Worm (Caenorhabditis elegans) whole organism, young adult: ENCODE measurements around the gene Y57E12B.10.

Source experiments
- aptf-2 ChIP-seq: fragments of 200-800 bp; sonication (Bioruptor generic); conservative IDR thresholded peaks from 2 replicates; pipeline ENCODE4 v1.3.6; 2022; ENCODE audit warnings: missing genetic modification reagents, missing genetic modification characterization, missing compliant biosample characterization
- lag-1 ChIP-seq: fragments of 200-800 bp; sonication (Bioruptor generic); IDR thresholded peaks from 2 replicates; pipeline ENCODE4 v1.3.6; 2022; ENCODE audit warnings: missing genetic modification reagents, missing genetic modification characterization, missing compliant biosample characterization
- lir-1 ChIP-seq: fragments of 200-800 bp; sonication (Bioruptor generic); conservative IDR thresholded peaks from 2 replicates; pipeline ENCODE4 v1.3.6; 2022; ENCODE audit warnings: missing genetic modification reagents, missing genetic modification characterization, missing compliant biosample characterization
- nfyb-1 ChIP-seq: fragments of 200-800 bp; sonication (Bioruptor generic); IDR thresholded peaks from 2 replicates; pipeline ENCODE4 v1.3.6; 2022; ENCODE audit warnings: missing genetic modification reagents, missing genetic modification characterization, missing compliant biosample characterization
- zfh-2 ChIP-seq: fragments of 200-800 bp; sonication (Bioruptor generic); conservative IDR thresholded peaks from 2 replicates; pipeline ENCODE4 v1.3.6; 2022; ENCODE audit warnings: missing genetic modification reagents, missing genetic modification characterization, missing compliant biosample characterization

- TF ChIP-seq lag-1 (GFP tag; lab: Robert Waterston, UW) (no peak), zfh-2 (GFP tag; lab: Robert Waterston, UW) (no peak), lir-1 (GFP tag; lab: Robert Waterston, UW) (no peak), aptf-2 (GFP tag; lab: Robert Waterston, UW) (no peak), nfyb-1 (GFP tag; lab: Robert Waterston, UW) (no peak)
These were observed 40.3 kb upstream of the Y57E12B.10 start, which contains the start of gene srx-16 for ce11 chrV:6976047-6976446.
